Fruit fly (Drosophila melanogaster) whole organism, embryonic: Measurements from ENCODE around the gene CG31275.
A peak's percentile ranks its signal among the peaks of the same experiment; 100 is the strongest.

Source experiments
- CG1024 ChIP-seq: fragments of 200-800 bp; sonication (Bioruptor generic); IDR thresholded peaks from 2 replicates; pipeline ENCODE4 v1.3.6; 2022; ENCODE audit warnings: missing biosample characterization, missing genetic modification characterization
- CG14050 ChIP-seq: fragments of 200-800 bp; sonication (Bioruptor generic); IDR thresholded peaks from 3 replicates; pipeline ENCODE4 v1.3.6; 2022; ENCODE audit warnings: missing biosample characterization, missing genetic modification characterization
- CG17328 ChIP-seq: fragments of 200-800 bp; sonication (Bioruptor generic); IDR thresholded peaks from 2 replicates; pipeline ENCODE4 v1.3.6; 2022; ENCODE audit warnings: missing biosample characterization, missing genetic modification characterization
- CG17568 ChIP-seq: fragments of 200-800 bp; sonication (Bioruptor generic); optimal IDR thresholded peaks from 2 replicates; lab custom pipeline; 2018; ENCODE audit warnings: missing biosample characterization, mild to moderate bottlenecking, missing genetic modification characterization, moderate library complexity
- CG1792 ChIP-seq: fragments of 200-800 bp; sonication (Bioruptor generic); optimal IDR thresholded peaks from 2 replicates; lab custom pipeline; 2016; ENCODE audit warnings: missing biosample characterization, missing genetic modification characterization
- CG18011 ChIP-seq: fragments of 200-800 bp; sonication (Bioruptor generic); optimal IDR thresholded peaks from 2 replicates; lab custom pipeline; 2017; ENCODE audit warnings: missing biosample characterization, missing genetic modification characterization, mild to moderate bottlenecking, moderate library complexity, missing genotype
- CG2120 ChIP-seq: fragments of 200-800 bp; sonication (Bioruptor generic); optimal IDR thresholded peaks from 3 replicates; lab custom pipeline; 2016; ENCODE audit warnings: missing biosample characterization, missing genetic modification characterization
- CG2199 ChIP-seq: fragments of 200-800 bp; sonication (Bioruptor generic); IDR thresholded peaks from 3 replicates; pipeline ENCODE4 v1.3.6; 2022; ENCODE audit warnings: missing biosample characterization, missing genetic modification characterization
- CG31441 ChIP-seq: fragments of 200-800 bp; sonication (Bioruptor generic); IDR thresholded peaks from 2 replicates; pipeline ENCODE4 v1.3.6; 2022; ENCODE audit warnings: missing biosample characterization, missing genetic modification characterization
- CG32772 ChIP-seq: fragments of 200-800 bp; sonication (Bioruptor generic); IDR thresholded peaks from 2 replicates; pipeline ENCODE4 v1.3.6; 2022; ENCODE audit warnings: missing biosample characterization, missing genetic modification characterization
- CG4820 ChIP-seq: fragments of 200-800 bp; sonication (Bioruptor generic); optimal IDR thresholded peaks from 3 replicates; lab custom pipeline; 2016; ENCODE audit warnings: missing biosample characterization, missing genetic modification characterization
- CG4854 ChIP-seq: fragments of 200-800 bp; sonication (Bioruptor generic); optimal IDR thresholded peaks from 2 replicates; lab custom pipeline; 2016; ENCODE audit warnings: missing biosample characterization, missing genetic modification characterization, inconsistent platforms
- CG6654 ChIP-seq: fragments of 200-800 bp; sonication (Bioruptor generic); optimal IDR thresholded peaks from 2 replicates; lab custom pipeline; 2017; ENCODE audit warnings: missing biosample characterization, mild to moderate bottlenecking, missing genetic modification characterization
- CG7556 ChIP-seq: fragments of 200-800 bp; sonication (Bioruptor generic); optimal IDR thresholded peaks from 2 replicates; lab custom pipeline; 2017; ENCODE audit warnings: missing biosample characterization, mild to moderate bottlenecking, missing genetic modification characterization
- CG7987 ChIP-seq: fragments of 200-800 bp; sonication (Bioruptor generic); optimal IDR thresholded peaks from 2 replicates; lab custom pipeline; 2018; ENCODE audit warnings: missing biosample characterization, mild to moderate bottlenecking, missing genetic modification characterization, moderate library complexity
- CG9437 ChIP-seq: fragments of 200-800 bp; sonication (Bioruptor generic); optimal IDR thresholded peaks from 2 replicates; lab custom pipeline; 2018; ENCODE audit warnings: missing biosample characterization, mild to moderate bottlenecking, missing genetic modification characterization
- CG9876 ChIP-seq: fragments of 200-800 bp; sonication (Bioruptor generic); optimal IDR thresholded peaks from 2 replicates; lab custom pipeline; 2016; ENCODE audit warnings: missing biosample characterization, missing genetic modification characterization
- D ChIP-seq, 2 experiments: fragments of 200-800 bp in 1 of 2; fragments of >200 bp in 1 of 2; sonication (Bioruptor generic) in 1 of 2; optimal IDR thresholded peaks; 2 replicates in 1 of 2; 3 replicates in 1 of 2; lab custom pipeline; 2017; ENCODE audit warnings: mild to moderate bottlenecking in 1 of 2, missing biosample characterization in 1 of 2, missing genetic modification characterization in 1 of 2, missing genetic modification reagents in 1 of 2
- D19B ChIP-seq: fragments of 200-800 bp; sonication (Bioruptor generic); optimal IDR thresholded peaks from 2 replicates; lab custom pipeline; 2017; ENCODE audit warnings: missing biosample characterization, mild to moderate bottlenecking, missing genetic modification characterization
- Deaf1 ChIP-seq: fragments of 200-800 bp; optimal IDR thresholded peaks from 3 replicates; lab custom pipeline; 2019; ENCODE audit warnings: missing biosample characterization, mild to moderate bottlenecking, missing genetic modification characterization, moderate library complexity
- Dek ChIP-seq: fragments of 200-800 bp; sonication (Bioruptor generic); optimal IDR thresholded peaks from 3 replicates; lab custom pipeline; 2019; ENCODE audit warnings: missing biosample characterization, mild to moderate bottlenecking, missing genetic modification characterization, moderate library complexity
- H2.0 ChIP-seq: fragments of 200-800 bp; sonication (Bioruptor generic); IDR thresholded peaks from 2 replicates; pipeline ENCODE4 v1.3.6; 2022; ENCODE audit warnings: missing biosample characterization, missing genetic modification characterization
- HLH4C ChIP-seq: fragments of 200-800 bp; sonication (Bioruptor generic); IDR thresholded peaks from 3 replicates; pipeline ENCODE4 v1.3.6; 2022; ENCODE audit warnings: missing biosample characterization, missing genetic modification characterization; ENCODE audit not compliant: partially characterized antibody
- Hey ChIP-seq: fragments of 200-800 bp; sonication (Bioruptor generic); optimal IDR thresholded peaks from 3 replicates; lab custom pipeline; 2018; ENCODE audit warnings: missing biosample characterization, mild to moderate bottlenecking, missing genetic modification characterization
- Meics ChIP-seq: fragments of 200-800 bp; sonication (Bioruptor generic); optimal IDR thresholded peaks from 2 replicates; lab custom pipeline; 2017; ENCODE audit warnings: missing biosample characterization, mild to moderate bottlenecking, missing genetic modification characterization
- Mes4 ChIP-seq: fragments of 200-800 bp; sonication (Bioruptor generic); optimal IDR thresholded peaks from 2 replicates; lab custom pipeline; 2016; ENCODE audit warnings: missing biosample characterization, missing genetic modification characterization
- Side ChIP-seq: fragments of 200-800 bp; sonication (Bioruptor generic); optimal IDR thresholded peaks from 2 replicates; lab custom pipeline; 2016; ENCODE audit warnings: missing biosample characterization, missing genetic modification characterization
- Taf1 ChIP-seq: fragments of 200-800 bp; sonication (Bioruptor generic); IDR thresholded peaks from 2 replicates; pipeline ENCODE4 v1.3.6; 2022; ENCODE audit warnings: missing biosample characterization, missing genetic modification characterization
- ab ChIP-seq: fragments of 200-800 bp; sonication (Bioruptor generic); optimal IDR thresholded peaks from 2 replicates; lab custom pipeline; 2016; ENCODE audit warnings: missing biosample characterization, missing genetic modification characterization
- abd-A ChIP-seq: fragments of 200-800 bp; sonication (Bioruptor generic); optimal IDR thresholded peaks from 3 replicates; lab custom pipeline; 2019; ENCODE audit warnings: missing biosample characterization, mild to moderate bottlenecking, missing genetic modification characterization, moderate library complexity
- amos ChIP-seq: fragments of 200-800 bp; sonication (Bioruptor generic); IDR thresholded peaks from 2 replicates; pipeline ENCODE4 v1.3.6; 2022; ENCODE audit warnings: missing biosample characterization, missing genetic modification characterization; ENCODE audit not compliant: partially characterized antibody
- cas ChIP-seq: fragments of 200-800 bp; sonication (Bioruptor generic); IDR thresholded peaks from 2 replicates; pipeline ENCODE4 v1.3.6; 2022; ENCODE audit warnings: missing biosample characterization, missing genetic modification characterization
- chn ChIP-seq: fragments of 200-800 bp; sonication (Bioruptor generic); optimal IDR thresholded peaks from 2 replicates; lab custom pipeline; 2016; ENCODE audit warnings: missing biosample characterization, missing genetic modification characterization
- crp ChIP-seq, 2 experiments: fragments of 200-800 bp; sonication (Bioruptor generic); optimal IDR thresholded peaks; 2 replicates in 1 of 2; 3 replicates in 1 of 2; lab custom pipeline; 2017; ENCODE audit warnings: missing biosample characterization in 2 of 2, missing genetic modification characterization in 2 of 2, mild to moderate bottlenecking in 1 of 2, moderate library complexity in 1 of 2
- dmrt11E ChIP-seq: fragments of 200-800 bp; sonication (Bioruptor generic); optimal IDR thresholded peaks from 3 replicates; lab custom pipeline; 2018; ENCODE audit warnings: missing biosample characterization, mild to moderate bottlenecking, missing genetic modification characterization, moderate library complexity
- emc ChIP-seq: fragments of 200-800 bp; sonication (Bioruptor generic); optimal IDR thresholded peaks from 2 replicates; lab custom pipeline; 2016; ENCODE audit warnings: missing biosample characterization, missing genetic modification characterization
- ems ChIP-seq: fragments of 200-800 bp; sonication (Bioruptor generic); optimal IDR thresholded peaks from 3 replicates; lab custom pipeline; 2016; ENCODE audit warnings: missing biosample characterization, missing genetic modification characterization
- ewg ChIP-seq: fragments of 200-800 bp; sonication (Bioruptor generic); optimal IDR thresholded peaks from 3 replicates; lab custom pipeline; 2017; ENCODE audit warnings: mild to moderate bottlenecking, missing biosample characterization, missing genetic modification reagents, missing genetic modification characterization
- exex ChIP-seq: fragments of 200-800 bp; sonication (Bioruptor generic); optimal IDR thresholded peaks from 4 replicates; lab custom pipeline; 2018; ENCODE audit warnings: missing biosample characterization, mild to moderate bottlenecking, missing genetic modification characterization, moderate library complexity
- fd64A ChIP-seq: fragments of 200-800 bp; sonication (Bioruptor generic); optimal IDR thresholded peaks from 3 replicates; lab custom pipeline; 2018; ENCODE audit warnings: missing biosample characterization, mild to moderate bottlenecking, missing genetic modification characterization
- insv ChIP-seq, 2 experiments: fragments of 200-800 bp; sonication (Bioruptor generic); optimal IDR thresholded peaks; 3 replicates each; lab custom pipeline; 2016 to 2018; ENCODE audit warnings: missing biosample characterization in 2 of 2, missing genetic modification characterization in 2 of 2
- ken ChIP-seq: fragments of 200-800 bp; sonication (Bioruptor generic); IDR thresholded peaks from 3 replicates; pipeline ENCODE4 v1.3.6; 2022; ENCODE audit warnings: missing biosample characterization, missing genetic modification characterization
- pho ChIP-seq: fragments of 200-800 bp; sonication (Bioruptor generic); optimal IDR thresholded peaks from 2 replicates; lab custom pipeline; 2016; ENCODE audit warnings: missing biosample characterization, missing genetic modification characterization
- pnt ChIP-seq: fragments of 200-800 bp; sonication (Bioruptor generic); optimal IDR thresholded peaks from 3 replicates; lab custom pipeline; 2016; ENCODE audit warnings: missing biosample characterization, missing genetic modification characterization
- repo ChIP-seq: fragments of 200-800 bp; sonication (Bioruptor generic); optimal IDR thresholded peaks from 2 replicates; lab custom pipeline; 2016; ENCODE audit warnings: missing biosample characterization, missing genetic modification characterization
- schlank ChIP-seq: fragments of 200-800 bp; sonication (Bioruptor generic); optimal IDR thresholded peaks from 2 replicates; lab custom pipeline; 2018; ENCODE audit warnings: missing biosample characterization, mild to moderate bottlenecking, missing genetic modification characterization
- sens ChIP-seq: fragments of 200-800 bp; sonication (Bioruptor generic); peaks from one replicate; lab custom pipeline; 2016; ENCODE audit warnings: missing biosample characterization, missing genetic modification characterization
- twi ChIP-seq: fragments of 200-800 bp; optimal IDR thresholded peaks from 2 replicates; lab custom pipeline; 2019; ENCODE audit warnings: missing biosample characterization, mild to moderate bottlenecking, missing genetic modification characterization, moderate library complexity
- z ChIP-seq: fragments of 200-800 bp; sonication (Bioruptor generic); IDR thresholded peaks from 3 replicates; pipeline ENCODE4 v1.3.6; 2022; ENCODE audit warnings: missing biosample characterization, missing genetic modification characterization
- zen2 ChIP-seq: fragments of 200-800 bp; sonication (Bioruptor generic); IDR thresholded peaks from 3 replicates; pipeline ENCODE4 v1.3.6; 2022; ENCODE audit warnings: missing biosample characterization, missing genetic modification characterization; ENCODE audit not compliant: partially characterized antibody

CG31275 gene

DNA sequence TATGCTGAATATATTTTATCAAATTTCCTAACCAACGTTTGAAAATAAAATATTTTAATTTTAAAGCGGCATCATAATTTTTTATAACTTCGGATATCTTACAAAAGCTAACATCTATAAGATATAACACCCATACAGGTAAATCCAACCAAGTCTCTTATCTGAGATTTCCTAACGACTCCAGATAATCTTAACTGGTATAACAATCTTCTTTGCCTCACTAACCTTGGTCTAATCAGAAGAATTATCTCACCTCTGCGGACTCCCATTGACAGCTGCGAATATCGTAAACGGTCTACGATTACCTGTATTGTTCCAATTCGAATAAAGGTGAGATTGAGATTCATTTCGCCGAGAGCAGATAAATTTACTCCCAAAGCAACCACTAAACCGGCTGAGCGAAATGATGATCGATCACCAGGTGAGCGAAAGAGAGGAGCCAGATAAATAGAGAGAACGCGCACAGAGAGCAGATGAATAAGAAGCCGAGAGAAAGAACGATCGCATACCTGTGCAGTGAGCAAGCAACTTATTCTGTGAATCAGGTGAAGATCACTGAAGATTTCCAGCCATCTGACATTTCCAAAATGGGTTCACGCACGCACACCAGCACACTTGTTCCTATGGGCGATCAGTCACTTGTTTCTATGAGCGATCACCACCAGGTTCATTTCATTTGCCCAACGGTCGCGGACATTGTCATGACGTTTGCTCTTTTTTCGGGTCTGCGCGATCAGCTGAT lies 31.4 kb downstream of the CG31275 start (continued):
- TF ChIP-seq Taf1 (GFP tag; lab: Robert Waterston, UW) = no peak
- no peak for TF ChIP-seq ken
- no peak for TF ChIP-seq CG31441 (GFP tag; lab: Robert Waterston, UW)
- no peak for TF ChIP-seq CG1024 (GFP tag; lab: Robert Waterston, UW)
- peak; percentile 54 for TF ChIP-seq abd-A (tag; lab: Kevin White, UChicago)
- no peak for TF ChIP-seq CG4820 (GFP tag; lab: Kevin White, UChicago)
- no peak for TF ChIP-seq ewg (GFP tag; lab: Kevin White, UChicago)
- TF ChIP-seq HLH4C = no peak
- TF ChIP-seq CG1792 (GFP tag; lab: Kevin White, UChicago) = no peak
- peak; percentile 78 for TF ChIP-seq sens
- TF ChIP-seq ems (GFP tag; lab: Kevin White, UChicago) = no peak
- TF ChIP-seq D19B = no peak
- no peak for TF ChIP-seq CG14050 (GFP tag; lab: Robert Waterston, UW)
- no peak for TF ChIP-seq schlank (tag; lab: Kevin White, UChicago)
- no peak for TF ChIP-seq Mes4 (GFP tag; lab: Kevin White, UChicago)
- no peak for TF ChIP-seq CG32772 (GFP tag; lab: Robert Waterston, UW)
- peak; percentile 86 for TF ChIP-seq CG18011 (GFP tag; lab: Kevin White, UChicago)
- TF ChIP-seq CG4854 (GFP tag; lab: Kevin White, UChicago) = no peak
- no peak for TF ChIP-seq chn
- peak; percentile 88 to 99 for TF ChIP-seq insv (GFP tag; optimal IDR thresholded peaks at IDR 0.05; lab: Kevin White, UChicago)
- TF ChIP-seq CG17568 = no peak
- TF ChIP-seq H2.0 (GFP tag; lab: Robert Waterston, UW) = no peak
- no peak for TF ChIP-seq pho
- peak; percentile 22 for TF ChIP-seq D (optimal IDR thresholded peaks at IDR 0.05; lab: Kevin White, UChicago)
- TF ChIP-seq D (GFP tag; optimal IDR thresholded peaks at IDR 0.05; lab: Kevin White, UChicago) = no peak
- no peak for TF ChIP-seq CG17328 (GFP tag; lab: Robert Waterston, UW)
- TF ChIP-seq ab (GFP tag; lab: Kevin White, UChicago) = no peak
- no peak for TF ChIP-seq Deaf1 (tag; lab: Kevin White, UChicago)
- TF ChIP-seq CG2120 = no peak
- TF ChIP-seq CG2199 = no peak
- no peak for TF ChIP-seq Side
- no peak for TF ChIP-seq repo
- TF ChIP-seq z (GFP tag; lab: Robert Waterston, UW) = peak; percentile 83
- no peak for TF ChIP-seq Meics (GFP tag; lab: Kevin White, UChicago)
- no peak for TF ChIP-seq pnt (GFP tag; lab: Kevin White, UChicago)
- TF ChIP-seq CG9437 (GFP tag; lab: Kevin White, UChicago) = no peak
- no peak for TF ChIP-seq CG7556
- TF ChIP-seq Hey (tag; lab: Kevin White, UChicago) = no peak
- TF ChIP-seq CG6654 (GFP tag; lab: Kevin White, UChicago) = no peak
- TF ChIP-seq CG9876 (GFP tag; lab: Kevin White, UChicago) = no peak
- TF ChIP-seq crp (GFP tag; optimal IDR thresholded peaks at IDR 0.05; lab: Kevin White, UChicago) = peak in 1 of 2 experiments; percentile 41
- 0 out of 3 replicates have a peak, but pooled peaks have one; percentile 30 for TF ChIP-seq zen2 (GFP tag; lab: Robert Waterston, UW)
- no peak for TF ChIP-seq CG7987 (GFP tag; lab: Kevin White, UChicago)
- no peak for TF ChIP-seq emc
- no peak for TF ChIP-seq amos
- no peak for TF ChIP-seq cas (GFP tag; lab: Robert Waterston, UW)
- no peak for TF ChIP-seq exex (tag; lab: Kevin White, UChicago)
- no peak for TF ChIP-seq twi
- TF ChIP-seq fd64A (GFP tag; lab: Kevin White, UChicago) = no peak
- TF ChIP-seq Dek (tag; lab: Kevin White, UChicago) = no peak
- TF ChIP-seq dmrt11E (tag; lab: Kevin White, UChicago) = no peak
